Worm (Caenorhabditis elegans): ENCODE data around the gene Y70C5A.3.

- TF ChIP-seq W03F9.2 (tag; optimal IDR thresholded peaks at IDR 0.05) (no peak), dao-5 (tag; optimal IDR thresholded peaks at IDR 0.05) (no peak), him-1 (tag; optimal IDR thresholded peaks at IDR 0.05) (no peak)
Measured at ce11 chrV:16588428-16588827, 32.3 kb downstream of the Y70C5A.3 start, which contains the start of gene srw-73.
